Worm (Caenorhabditis elegans) whole organism, L2 larva: ENCODE results near the gene lron-7.

Experiments
- ama-1 ChIP-seq: fragments of 150-350 bp; optimal IDR thresholded peaks from 2 replicates; lab custom pipeline; 2018; ENCODE audit warnings: inconsistent platforms
- blmp-1 ChIP-seq: sonication (generic microtip); optimal IDR thresholded peaks from 2 replicates; lab custom pipeline; 2017; ENCODE audit warnings: missing genetic modification characterization, mild to moderate bottlenecking, missing compliant biosample characterization, antibody characterized with exemption, moderate library complexity; ENCODE audit not compliant: insufficient read depth
- egl-27 ChIP-seq: sonication (generic microtip); optimal IDR thresholded peaks from 3 replicates; lab custom pipeline; 2017; ENCODE audit warnings: missing biosample characterization, missing genetic modification reagents, missing genetic modification characterization
- elt-3 ChIP-seq: sonication (generic microtip); optimal IDR thresholded peaks from 2 replicates; lab custom pipeline; 2017; ENCODE audit warnings: missing biosample characterization, missing genetic modification characterization
- lin-11 ChIP-seq: fragments of 150-350 bp; sonication (generic microtip); optimal IDR thresholded peaks from 2 replicates; lab custom pipeline; 2014; ENCODE audit warnings: missing biosample characterization, missing genetic modification characterization, inconsistent platforms, mixed read lengths
- mab-5 ChIP-seq: fragments of 150-350 bp; optimal IDR thresholded peaks from 2 replicates; lab custom pipeline; 2014; ENCODE audit warnings: missing biosample characterization, missing genetic modification characterization
- mdl-1 ChIP-seq, 2 experiments: fragments of 150-350 bp in 1 of 2; sonication (generic microtip) in 1 of 2; optimal IDR thresholded peaks; 2 replicates each; lab custom pipeline; 2017; ENCODE audit warnings: missing biosample characterization in 2 of 2, missing genetic modification characterization in 2 of 2
- nhr-12 ChIP-seq: fragments of 150-350 bp; optimal IDR thresholded peaks from 2 replicates; lab custom pipeline; 2014; ENCODE audit warnings: missing biosample characterization, missing genetic modification characterization
- nhr-6 ChIP-seq: fragments of 150-350 bp; optimal IDR thresholded peaks from 2 replicates; lab custom pipeline; 2014; ENCODE audit warnings: missing biosample characterization, missing genetic modification characterization
- nhr-77 ChIP-seq: fragments of 150-350 bp; optimal IDR thresholded peaks from 2 replicates; lab custom pipeline; 2014; ENCODE audit warnings: missing biosample characterization, missing genetic modification characterization
- sma-3 ChIP-seq: sonication (generic microtip); optimal IDR thresholded peaks from 2 replicates; lab custom pipeline; 2016; ENCODE audit warnings: missing genetic modification reagents, missing genetic modification characterization, missing compliant biosample characterization
- snpc-4 ChIP-seq: fragments of 150-350 bp; optimal IDR thresholded peaks from 2 replicates; lab custom pipeline; 2014; ENCODE audit warnings: missing biosample characterization, missing genetic modification characterization
- unc-39 ChIP-seq: fragments of 150-350 bp; optimal IDR thresholded peaks from 2 replicates; lab custom pipeline; 2014; ENCODE audit warnings: missing biosample characterization, missing genetic modification characterization
- unc-62 ChIP-seq: fragments of 150-350 bp; optimal IDR thresholded peaks from 2 replicates; lab custom pipeline; 2014; ENCODE audit warnings: missing biosample characterization, missing genetic modification reagents, missing genetic modification characterization

- no peak for TF ChIP-seq egl-27 (tag; lab: Kevin White, UChicago)
- no peak for TF ChIP-seq nhr-6
- TF ChIP-seq elt-3 (tag; lab: Kevin White, UChicago) = no peak
- no peak for TF ChIP-seq ama-1 (lab: Kevin White, UChicago)
- no peak for TF ChIP-seq unc-62 (GFP tag; lab: Kevin White, UChicago)
- no peak for TF ChIP-seq mab-5
- TF ChIP-seq sma-3 = no peak
- TF ChIP-seq nhr-12 (tag; lab: Kevin White, UChicago) = no peak
- no peak for TF ChIP-seq blmp-1 (tag; lab: Kevin White, UChicago)
- no peak for TF ChIP-seq mdl-1 (tag; optimal IDR thresholded peaks at IDR 0.05; lab: Kevin White, UChicago)
- TF ChIP-seq lin-11 (tag; lab: Kevin White, UChicago) = no peak
- TF ChIP-seq snpc-4 (tag; lab: Kevin White, UChicago) = no peak
- no peak for TF ChIP-seq unc-39 (tag; lab: Kevin White, UChicago)
- no peak for TF ChIP-seq nhr-77
Observed at ce11 chrX:7254558-7254957, 37.4 kb upstream of the lron-7 start, which contains the start of gene F46H5.4.
